Worm (Caenorhabditis elegans): ENCODE results near the gene nphp-4.

The nphp-4 gene

DNA sequence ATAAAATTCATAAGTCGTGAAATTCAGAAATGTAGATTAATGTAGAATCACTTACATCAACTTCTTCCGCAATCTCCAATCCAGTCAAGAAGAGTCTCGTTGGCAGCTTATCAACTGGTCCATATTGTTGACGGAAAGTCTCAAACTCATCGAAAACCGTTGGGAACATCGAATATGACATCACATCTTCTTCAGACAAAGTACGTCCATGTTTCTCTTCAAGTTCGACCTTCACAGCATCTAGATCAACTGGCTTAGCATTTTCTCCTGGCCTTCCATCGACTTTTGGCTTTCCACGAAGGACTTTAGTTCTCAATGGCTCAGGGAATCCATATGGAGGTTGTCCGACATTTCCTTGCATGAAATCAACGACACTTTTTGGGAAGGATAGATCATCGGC lies 24.7 kb downstream of the nphp-4 start:
- TF ChIP-seq ama-1 (optimal IDR thresholded peaks at IDR 0.05) (peak; percentile 55), elt-2 (tag; optimal IDR thresholded peaks at IDR 0.05) (no peak)

DNA sequence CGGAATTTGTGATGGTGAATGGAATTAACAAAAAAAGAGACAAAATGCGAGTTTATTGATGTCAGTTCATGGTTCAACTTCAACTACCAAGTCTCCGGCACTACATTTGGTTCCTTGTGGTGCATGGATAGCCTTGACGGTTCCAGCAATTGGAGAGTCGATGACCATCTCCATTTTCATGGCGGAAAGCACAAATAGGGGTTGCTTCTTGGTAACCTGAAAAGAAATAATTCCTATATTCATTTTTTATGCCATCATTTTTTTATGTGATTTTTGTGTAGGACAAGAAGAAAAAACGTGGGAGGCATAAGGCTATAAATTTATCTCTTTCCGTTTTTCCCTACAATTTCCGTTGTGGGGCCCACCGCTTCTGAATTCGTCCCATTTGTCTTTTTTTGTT lies 25.5 kb downstream of the nphp-4 start:
- no peak for TF ChIP-seq elt-1 (tag; optimal IDR thresholded peaks at IDR 0.05)
- TF ChIP-seq fos-1 (tag; optimal IDR thresholded peaks at IDR 0.05): no peak
- no peak for TF ChIP-seq jun-1 (tag; optimal IDR thresholded peaks at IDR 0.05)
- no peak for TF ChIP-seq ztf-4 (tag; optimal IDR thresholded peaks at IDR 0.05)
- no peak for TF ChIP-seq elt-3 (tag; optimal IDR thresholded peaks at IDR 0.05)
- no peak for TF ChIP-seq aly-2 (tag; optimal IDR thresholded peaks at IDR 0.05)
- TF ChIP-seq fkh-10 (GFP tag; optimal IDR thresholded peaks at IDR 0.05): no peak
- no peak for TF ChIP-seq skn-1 (tag; optimal IDR thresholded peaks at IDR 0.05)
- no peak for TF ChIP-seq nhr-76 (tag; optimal IDR thresholded peaks at IDR 0.05)
- no peak for TF ChIP-seq nhr-28 (tag; optimal IDR thresholded peaks at IDR 0.05)
- no peak for TF ChIP-seq tbx-2 (tag; optimal IDR thresholded peaks at IDR 0.05)
- TF ChIP-seq nhr-77 (tag; optimal IDR thresholded peaks at IDR 0.05): no peak
- TF ChIP-seq daf-12 (tag; optimal IDR thresholded peaks at IDR 0.05): no peak
- TF ChIP-seq hmg-11 (tag; optimal IDR thresholded peaks at IDR 0.05): no peak

DNA sequence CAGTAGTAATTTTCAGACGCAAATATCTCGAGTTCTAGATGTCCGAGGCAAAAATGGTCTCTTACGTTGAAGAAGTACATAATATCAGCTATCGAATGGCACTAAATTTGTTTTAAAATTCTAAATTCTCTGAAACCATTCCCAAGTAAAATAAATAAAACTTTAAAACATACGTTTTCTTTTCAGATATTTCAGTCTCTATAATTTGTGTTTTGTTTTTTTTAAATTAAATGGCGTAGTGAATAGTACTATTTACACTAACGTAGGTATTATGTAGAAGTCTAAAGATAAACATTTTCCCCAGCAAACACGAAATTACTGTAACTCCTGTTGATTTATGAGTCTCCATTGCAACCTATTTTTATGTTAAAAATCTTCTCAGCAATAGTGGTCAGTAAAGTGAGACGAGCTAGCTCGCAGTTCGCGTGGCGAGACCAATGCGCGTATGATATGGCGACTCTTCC lies 26.2 kb downstream of the nphp-4 start:
- no peak for TF ChIP-seq unc-62 (GFP tag; optimal IDR thresholded peaks at IDR 0.05)
- TF ChIP-seq lin-15B (tag; optimal IDR thresholded peaks at IDR 0.05): no peak
- no peak for TF ChIP-seq ztf-11 (tag; optimal IDR thresholded peaks at IDR 0.05)
- no peak for TF ChIP-seq nhr-28 (tag; optimal IDR thresholded peaks at IDR 0.05)
- TF ChIP-seq nhr-25 (tag; optimal IDR thresholded peaks at IDR 0.05): no peak
- TF ChIP-seq nhr-67 (tag; optimal IDR thresholded peaks at IDR 0.05): no peak
- TF ChIP-seq aly-2 (tag; optimal IDR thresholded peaks at IDR 0.05): no peak
- no peak for TF ChIP-seq lin-39 (tag; optimal IDR thresholded peaks at IDR 0.05)
- TF ChIP-seq nfya-1 (tag; optimal IDR thresholded peaks at IDR 0.05; ENCODE audit: insufficient read depth): no peak
- TF ChIP-seq nhr-77 (tag; optimal IDR thresholded peaks at IDR 0.05): no peak
- no peak for TF ChIP-seq hmg-11 (tag; optimal IDR thresholded peaks at IDR 0.05)
- no peak for TF ChIP-seq mdl-1 (tag; optimal IDR thresholded peaks at IDR 0.05)

DNA sequence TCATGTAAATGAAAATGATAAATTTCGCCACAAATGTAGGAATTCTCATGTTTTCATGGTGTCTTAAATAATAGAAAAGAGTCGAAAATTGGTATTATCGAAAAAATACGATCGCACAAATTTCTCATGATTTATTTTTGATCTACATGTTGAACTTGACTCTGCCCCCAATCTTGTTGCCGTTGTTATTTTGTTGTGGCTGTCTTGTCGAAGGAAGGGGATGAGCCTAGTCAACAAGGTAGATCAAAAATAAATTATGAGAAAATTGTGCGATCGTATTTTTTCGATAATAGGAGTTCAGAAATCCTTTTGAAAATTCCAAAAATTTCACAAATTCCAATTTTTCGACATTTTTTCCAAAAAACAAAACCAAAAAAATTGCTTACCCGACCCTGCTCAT lies 28.0 kb downstream of the nphp-4 start:
- no peak for TF ChIP-seq mml-1 (tag; optimal IDR thresholded peaks at IDR 0.05)
- no peak for TF ChIP-seq hmg-11 (tag; optimal IDR thresholded peaks at IDR 0.05)
- no peak for TF ChIP-seq lsy-12 (tag; optimal IDR thresholded peaks at IDR 0.05)
- TF ChIP-seq ceh-16 (tag; optimal IDR thresholded peaks at IDR 0.05): no peak
- no peak for TF ChIP-seq fkh-10 (GFP tag; optimal IDR thresholded peaks at IDR 0.05)
- no peak for TF ChIP-seq nhr-28 (tag; optimal IDR thresholded peaks at IDR 0.05)
- TF ChIP-seq R02D3.7 (tag; optimal IDR thresholded peaks at IDR 0.05): no peak
- TF ChIP-seq nhr-77 (tag; optimal IDR thresholded peaks at IDR 0.05): no peak
- no peak for TF ChIP-seq nhr-11 (tag; optimal IDR thresholded peaks at IDR 0.05)
- TF ChIP-seq ceh-28 (tag; optimal IDR thresholded peaks at IDR 0.05): no peak
- TF ChIP-seq zag-1 (tag; optimal IDR thresholded peaks at IDR 0.05): no peak

DNA sequence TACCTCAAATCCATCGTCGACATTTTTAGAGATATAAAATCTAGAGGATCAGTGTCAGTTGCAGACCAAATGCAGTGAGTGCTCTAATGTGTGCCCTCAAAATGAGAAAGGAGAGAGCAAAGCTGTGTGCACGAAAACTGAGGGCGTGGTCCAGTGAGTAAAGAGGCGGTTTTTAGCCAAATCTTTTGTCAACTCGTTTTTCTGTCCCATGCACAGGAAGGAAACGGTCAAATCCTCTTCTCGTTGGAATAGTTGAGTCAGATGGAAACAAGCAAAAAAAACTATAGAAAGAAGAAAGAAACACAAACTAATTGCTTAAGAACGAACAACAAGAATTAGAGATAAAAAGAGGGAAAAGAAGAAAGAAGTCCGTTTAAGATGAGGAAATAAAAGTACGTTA lies 31.6 kb downstream of the nphp-4 start, which contains the start of gene D2023.3:
Gene D2023.3 (minus strand): TSS at position 101 of the 400 bp plus-strand sequence.
- TF ChIP-seq ceh-28 (tag; optimal IDR thresholded peaks at IDR 0.05) (no peak), ama-1 (optimal IDR thresholded peaks at IDR 0.05) (no peak), egl-27 (tag; optimal IDR thresholded peaks at IDR 0.05) (no peak)

DNA sequence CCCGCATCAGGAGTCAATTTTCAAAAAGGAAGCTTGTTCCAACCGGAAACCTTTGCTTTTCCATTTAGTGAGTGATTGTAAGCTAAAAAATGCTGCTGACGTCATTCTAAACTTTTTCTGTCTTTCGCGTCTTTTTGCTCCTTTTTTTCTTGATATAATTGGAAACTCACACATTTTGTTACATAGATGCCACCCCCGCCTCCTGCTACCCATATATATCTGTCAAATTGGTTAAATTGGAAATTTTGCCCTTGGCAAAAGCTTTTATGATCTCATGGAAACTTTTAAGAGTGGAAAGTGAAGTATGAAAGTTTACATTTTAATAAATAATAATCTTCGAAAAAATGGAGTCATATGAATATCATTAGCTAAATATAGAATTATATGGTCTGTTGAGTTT lies 33.6 kb downstream of the nphp-4 start:
- TF ChIP-seq tbx-2 (tag; optimal IDR thresholded peaks at IDR 0.05) (no peak), nfya-1 (tag; optimal IDR thresholded peaks at IDR 0.05; ENCODE audit: insufficient read depth) (no peak), fkh-10 (GFP tag; optimal IDR thresholded peaks at IDR 0.05) (no peak), egl-5 (tag; optimal IDR thresholded peaks at IDR 0.05) (no peak), pqm-1 (tag; optimal IDR thresholded peaks at IDR 0.05) (no peak), ztf-4 (tag; optimal IDR thresholded peaks at IDR 0.05) (no peak), ZK546.5 (tag; optimal IDR thresholded peaks at IDR 0.05) (no peak), lin-39 (tag; optimal IDR thresholded peaks at IDR 0.05) (no peak), ceh-9 (tag; optimal IDR thresholded peaks at IDR 0.05) (no peak), sea-2 (GFP tag; optimal IDR thresholded peaks at IDR 0.05) (no peak), elt-1 (tag; optimal IDR thresholded peaks at IDR 0.05) (no peak), hmg-11 (tag; optimal IDR thresholded peaks at IDR 0.05) (no peak), elt-3 (tag; optimal IDR thresholded peaks at IDR 0.05) (no peak), ama-1 (optimal IDR thresholded peaks at IDR 0.05) (no peak)
